Worm (Caenorhabditis elegans): ENCODE data around the gene Y17G7B.3.

DNA sequence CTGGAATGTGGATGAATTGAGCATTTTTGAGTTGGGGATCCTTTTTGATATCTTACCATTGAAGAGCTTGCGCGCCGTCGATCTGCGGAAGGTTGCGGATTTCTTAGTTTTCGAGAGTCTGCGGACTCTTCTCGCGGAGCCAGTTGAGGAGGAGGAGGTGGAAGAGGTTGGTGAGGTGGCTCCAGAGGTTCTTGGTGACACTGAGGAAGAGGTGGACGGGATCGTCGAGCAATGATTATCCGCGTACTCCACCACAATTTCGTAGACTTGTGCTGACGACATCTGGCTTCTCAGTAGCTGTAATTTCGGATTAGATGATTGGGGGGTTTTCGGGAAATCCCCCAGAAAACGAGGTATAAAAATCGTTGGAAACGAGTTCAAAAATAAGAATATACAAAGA, 11.5 kb upstream of the Y17G7B.3 start, which contains the start of gene Y17G7B.21:
- TF ChIP-seq unc-130 (GFP tag; optimal IDR thresholded peaks at IDR 0.05) (no peak), zfp-2 (tag; optimal IDR thresholded peaks at IDR 0.05) (no peak), jun-1 (tag; optimal IDR thresholded peaks at IDR 0.05) (no peak), ztf-11 (tag; optimal IDR thresholded peaks at IDR 0.05) (no peak), mxl-2 (GFP tag; conservative IDR thresholded peaks at IDR 0.05) (0 out of 2 replicates have a peak, but pooled peaks have one; percentile 23), nhr-41 (GFP tag; IDR thresholded peaks at IDR 0.05) (no peak), mdl-1 (tag; optimal IDR thresholded peaks at IDR 0.05) (no peak)

All from whole organism, L4 larva.